Fruit fly (Drosophila melanogaster): ENCODE measurements around the gene CG17186.

The CG17186 gene

dm6 chr3R:19843888-19844287, 33.4 kb downstream of the CG17186 start:
- TF ChIP-seq usp (GFP tag; optimal IDR thresholded peaks at IDR 0.05): no peak
- no peak for TF ChIP-seq CG32264 (GFP tag; optimal IDR thresholded peaks at IDR 0.05)
- no peak for TF ChIP-seq fru (GFP tag; optimal IDR thresholded peaks at IDR 0.05)
- no peak for TF ChIP-seq HLH106 (tag; optimal IDR thresholded peaks at IDR 0.05)
- TF ChIP-seq CG9705 (GFP tag; optimal IDR thresholded peaks at IDR 0.05): no peak
- TF ChIP-seq dsf (GFP tag; optimal IDR thresholded peaks at IDR 0.05; ENCODE audit: borderline replicate concordance): no peak
- no peak for TF ChIP-seq Hr78 (GFP tag; optimal IDR thresholded peaks at IDR 0.05)
- no peak for TF ChIP-seq tai (GFP tag; optimal IDR thresholded peaks at IDR 0.05)
- TF ChIP-seq woc (GFP tag; optimal IDR thresholded peaks at IDR 0.05): no peak
- no peak for TF ChIP-seq sage (GFP tag; optimal IDR thresholded peaks at IDR 0.05)
- TF ChIP-seq Dfd (GFP tag; optimal IDR thresholded peaks at IDR 0.05): no peak
- no peak for TF ChIP-seq Jra (GFP tag; optimal IDR thresholded peaks at IDR 0.05)
- TF ChIP-seq h (GFP tag; optimal IDR thresholded peaks at IDR 0.05): no peak
- no peak for TF ChIP-seq jim (GFP tag; optimal IDR thresholded peaks at IDR 0.05)
- TF ChIP-seq sv (GFP tag; optimal IDR thresholded peaks at IDR 0.05): no peak

- TF ChIP-seq N (GFP tag; optimal IDR thresholded peaks at IDR 0.05) (no peak), HLH106 (tag; optimal IDR thresholded peaks at IDR 0.05) (no peak), foxo (GFP tag; optimal IDR thresholded peaks at IDR 0.05) (no peak), sage (GFP tag; optimal IDR thresholded peaks at IDR 0.05) (no peak), h (GFP tag; optimal IDR thresholded peaks at IDR 0.05) (no peak), OdsH (GFP tag; optimal IDR thresholded peaks at IDR 0.05) (no peak), CG9705 (GFP tag; optimal IDR thresholded peaks at IDR 0.05) (no peak), Rel (GFP tag; optimal IDR thresholded peaks at IDR 0.05) (no peak), Rel (tag; optimal IDR thresholded peaks at IDR 0.05) (no peak), fru (GFP tag; optimal IDR thresholded peaks at IDR 0.05) (no peak), Mio (GFP tag; optimal IDR thresholded peaks at IDR 0.05) (no peak), Hr78 (GFP tag; optimal IDR thresholded peaks at IDR 0.05) (no peak), Jra (GFP tag; optimal IDR thresholded peaks at IDR 0.05) (no peak), Dfd (GFP tag; optimal IDR thresholded peaks at IDR 0.05) (no peak), tai (GFP tag; optimal IDR thresholded peaks at IDR 0.05) (no peak), dmrt93B (GFP tag; optimal IDR thresholded peaks at IDR 0.05) (no peak), dsf (GFP tag; optimal IDR thresholded peaks at IDR 0.05; ENCODE audit: borderline replicate concordance) (no peak), woc (GFP tag; optimal IDR thresholded peaks at IDR 0.05) (no peak), GATAd (GFP tag; optimal IDR thresholded peaks at IDR 0.05) (no peak)
Measured at dm6 chr3R:19840545-19840944, 36.8 kb downstream of the CG17186 start, which contains the start of gene CG31459. TSS of gene CG31459 (plus strand) at chr3R:19840845.

- TF ChIP-seq br (GFP tag; optimal IDR thresholded peaks at IDR 0.05): no peak
- no peak for TF ChIP-seq lola (GFP tag; optimal IDR thresholded peaks at IDR 0.05)
- no peak for TF ChIP-seq brk (GFP tag; optimal IDR thresholded peaks at IDR 0.05)
- no peak for TF ChIP-seq usp (GFP tag; optimal IDR thresholded peaks at IDR 0.05)
- no peak for TF ChIP-seq sage (GFP tag; optimal IDR thresholded peaks at IDR 0.05)
- TF ChIP-seq CG9705 (GFP tag; optimal IDR thresholded peaks at IDR 0.05): no peak
Measured at dm6 chr3R:19838925-19839601, 38.3 kb downstream of the CG17186 start.

- TF ChIP-seq OdsH (GFP tag; optimal IDR thresholded peaks at IDR 0.05) (no peak), lola (GFP tag; optimal IDR thresholded peaks at IDR 0.05) (no peak), Dfd (GFP tag; optimal IDR thresholded peaks at IDR 0.05) (no peak), CG9705 (GFP tag; optimal IDR thresholded peaks at IDR 0.05) (no peak), pan (optimal IDR thresholded peaks at IDR 0.05) (no peak), psq (GFP tag; optimal IDR thresholded peaks at IDR 0.05) (peak; percentile 7), fru (GFP tag; optimal IDR thresholded peaks at IDR 0.05) (peak; percentile 5), usp (GFP tag; optimal IDR thresholded peaks at IDR 0.05) (no peak), N (GFP tag; optimal IDR thresholded peaks at IDR 0.05) (no peak), Myc (optimal IDR thresholded peaks at IDR 0.05) (no peak), tai (GFP tag; optimal IDR thresholded peaks at IDR 0.05) (no peak), rgr (GFP tag; optimal IDR thresholded peaks at IDR 0.05) (peak; percentile 33), CrebA (GFP tag; optimal IDR thresholded peaks at IDR 0.05; ENCODE audit: borderline replicate concordance) (no peak), br (GFP tag; optimal IDR thresholded peaks at IDR 0.05) (peak; percentile 23), ey (GFP tag; optimal IDR thresholded peaks at IDR 0.05) (no peak), GATAd (GFP tag; optimal IDR thresholded peaks at IDR 0.05) (no peak), Rel (GFP tag; optimal IDR thresholded peaks at IDR 0.05) (no peak), Rel (tag; optimal IDR thresholded peaks at IDR 0.05) (peak; percentile 56), Hnf4 (GFP tag; optimal IDR thresholded peaks at IDR 0.05) (peak; percentile 13), sv (GFP tag; optimal IDR thresholded peaks at IDR 0.05) (no peak), dsf (GFP tag; optimal IDR thresholded peaks at IDR 0.05; ENCODE audit: borderline replicate concordance) (no peak), HLH106 (tag; optimal IDR thresholded peaks at IDR 0.05) (no peak), Mio (GFP tag; optimal IDR thresholded peaks at IDR 0.05) (no peak), Dif (GFP tag; optimal IDR thresholded peaks at IDR 0.05; ENCODE audit: partially characterized antibody) (peak; percentile 84), CG32264 (GFP tag; optimal IDR thresholded peaks at IDR 0.05) (no peak), sage (GFP tag; optimal IDR thresholded peaks at IDR 0.05) (no peak), Jra (GFP tag; optimal IDR thresholded peaks at IDR 0.05) (no peak), woc (GFP tag; optimal IDR thresholded peaks at IDR 0.05) (no peak), Vsx2 (GFP tag; optimal IDR thresholded peaks at IDR 0.05; ENCODE audit: partially characterized antibody) (peak; percentile 14), Hr83 (GFP tag; optimal IDR thresholded peaks at IDR 0.05; ENCODE audit: poor library complexity, severe bottlenecking) (peak; percentile 79), h (GFP tag; optimal IDR thresholded peaks at IDR 0.05) (peak; percentile 49), jim (GFP tag; optimal IDR thresholded peaks at IDR 0.05) (peak; percentile 66), foxo (GFP tag; optimal IDR thresholded peaks at IDR 0.05) (peak in 1 of 2 experiments; percentile 17), Hr78 (GFP tag; optimal IDR thresholded peaks at IDR 0.05) (no peak), dl (GFP tag; optimal IDR thresholded peaks at IDR 0.05; ENCODE audit: insufficient read depth in 1 of 2, partially characterized antibody in 2 of 2) (peak; percentile 75 to 77), brk (GFP tag; optimal IDR thresholded peaks at IDR 0.05) (no peak), Sp1 (GFP tag; optimal IDR thresholded peaks at IDR 0.05) (no peak)
Measured at dm6 chr3R:19836687-19837086, 40.6 kb downstream of the CG17186 start, which contains the start of gene bnl. TSS of gene bnl (minus strand) at chr3R:19836817.
